Worm (Caenorhabditis elegans): ENCODE results near the gene bpl-1.

- TF ChIP-seq him-1 (tag; optimal IDR thresholded peaks at IDR 0.05) (no peak), W03F9.2 (tag; optimal IDR thresholded peaks at IDR 0.05) (no peak), dao-5 (tag; optimal IDR thresholded peaks at IDR 0.05) (no peak)
These were observed 14.1 kb upstream of the bpl-1 start, which contains the start of gene F13H8.11 for ce11 chrII:6259867-6260266.
